Worm (Caenorhabditis elegans) whole organism, mixed stage, embryonic: ENCODE data around the gene nspb-12.
A peak's percentile ranks its signal among the peaks of the same experiment; 100 is the strongest.

Experiments
- cnd-1 ChIP-seq: fragments of 200-800 bp; sonication (Bioruptor generic); optimal IDR thresholded peaks from 2 replicates; lab custom pipeline; 2018; ENCODE audit warnings: mild to moderate bottlenecking, missing genetic modification characterization, missing compliant biosample characterization
- mep-1 ChIP-seq: fragments of 150-350 bp; optimal IDR thresholded peaks from 2 replicates; lab custom pipeline; 2017; ENCODE audit warnings: missing biosample characterization, missing genetic modification reagents, missing genetic modification characterization, inconsistent platforms
- nhr-237 ChIP-seq: fragments of 150-350 bp; optimal IDR thresholded peaks from 2 replicates; lab custom pipeline; 2014; ENCODE audit warnings: missing biosample characterization, missing genetic modification characterization

DNA sequence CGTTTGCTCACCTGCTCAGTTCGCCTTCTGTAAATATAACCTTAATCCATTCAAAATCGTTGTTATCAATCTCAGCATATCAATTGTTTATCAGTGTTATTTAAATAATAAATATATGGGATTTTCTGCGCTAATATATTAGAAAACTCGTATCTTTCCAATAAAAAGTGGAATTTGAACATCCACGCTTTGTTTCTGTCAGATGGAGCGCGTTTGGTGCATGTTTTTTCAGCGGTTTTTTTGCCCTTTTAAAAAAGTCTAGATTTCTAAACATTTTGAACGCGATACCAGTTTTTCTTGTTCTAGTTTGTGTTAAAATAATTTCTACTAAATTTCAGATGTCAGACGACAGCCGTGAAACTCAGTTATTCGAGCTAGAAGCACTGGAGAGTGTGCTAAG is 18.3 kb upstream of the nspb-12 start, which contains the start of gene F56D2.2:
- TF ChIP-seq cnd-1 (no peak), mep-1 (tag; lab: Kevin White, UChicago) (peak; percentile 37), nhr-237 (tag; lab: Kevin White, UChicago) (no peak)
